Worm (Caenorhabditis elegans) whole organism, mixed stage, embryonic: ENCODE results near the gene C08F11.17.

ENCODE experiments used
- M03D4.4 ChIP-seq: sonication (generic microtip); optimal IDR thresholded peaks from 2 replicates; lab custom pipeline; 2017; ENCODE audit warnings: mild to moderate bottlenecking, missing genetic modification characterization, missing compliant biosample characterization
- bed-3 ChIP-seq: fragments of 200-800 bp; sonication (Bioruptor generic); optimal IDR thresholded peaks from 3 replicates; lab custom pipeline; 2018; ENCODE audit warnings: mild to moderate bottlenecking, missing genetic modification characterization, moderate library complexity, missing compliant biosample characterization
- blmp-1 ChIP-seq: fragments of 150-350 bp; optimal IDR thresholded peaks from 2 replicates; lab custom pipeline; 2014; ENCODE audit warnings: missing biosample characterization, missing genetic modification characterization
- ceh-83 ChIP-seq: fragments of 200-800 bp; sonication (Bioruptor generic); optimal IDR thresholded peaks from 2 replicates; lab custom pipeline; 2018; ENCODE audit warnings: mild to moderate bottlenecking, missing genetic modification characterization, missing compliant biosample characterization
- ces-1 ChIP-seq: fragments of 150-350 bp; optimal IDR thresholded peaks from 2 replicates; lab custom pipeline; 2014; ENCODE audit warnings: missing biosample characterization, missing genetic modification reagents, missing genetic modification characterization
- cnd-1 ChIP-seq: fragments of 200-800 bp; sonication (Bioruptor generic); optimal IDR thresholded peaks from 2 replicates; lab custom pipeline; 2018; ENCODE audit warnings: mild to moderate bottlenecking, missing genetic modification characterization, missing compliant biosample characterization
- elt-1 ChIP-seq: sonication (generic microtip); optimal IDR thresholded peaks from 2 replicates; lab custom pipeline; 2017; ENCODE audit warnings: missing genetic modification characterization, mild to moderate bottlenecking, missing compliant biosample characterization, antibody characterized with exemption, moderate library complexity, borderline replicate concordance; ENCODE audit not compliant: insufficient read depth
- flh-1 ChIP-seq: fragments of 200-800 bp; sonication (Bioruptor generic); optimal IDR thresholded peaks from 2 replicates; lab custom pipeline; 2018; ENCODE audit warnings: mild to moderate bottlenecking, missing genetic modification characterization, moderate library complexity, missing compliant biosample characterization
- ham-2 ChIP-seq: fragments of 200-800 bp; sonication (Bioruptor generic); optimal IDR thresholded peaks from 2 replicates; lab custom pipeline; 2018; ENCODE audit warnings: mild to moderate bottlenecking, missing genetic modification characterization, missing compliant biosample characterization
- hlh-1 ChIP-seq: fragments of 150-350 bp; optimal IDR thresholded peaks from 2 replicates; lab custom pipeline; 2014; ENCODE audit warnings: missing biosample characterization, missing genetic modification reagents, missing genetic modification characterization
- lin-13 ChIP-seq: fragments of 150-350 bp; optimal IDR thresholded peaks from 2 replicates; lab custom pipeline; 2014; ENCODE audit warnings: missing biosample characterization, missing genetic modification characterization
- lin-32 ChIP-seq: fragments of 200-800 bp; sonication (Bioruptor generic); optimal IDR thresholded peaks from 2 replicates; lab custom pipeline; 2018; ENCODE audit warnings: mild to moderate bottlenecking, missing genetic modification characterization, missing compliant biosample characterization
- lsy-2 ChIP-seq: fragments of 150-350 bp; optimal IDR thresholded peaks from 2 replicates; lab custom pipeline; 2014; ENCODE audit warnings: missing biosample characterization, missing genetic modification characterization
- mab-5 ChIP-seq: fragments of 150-350 bp; optimal IDR thresholded peaks from 2 replicates; lab custom pipeline; 2014; ENCODE audit warnings: missing biosample characterization, missing genetic modification characterization
- mep-1 ChIP-seq: fragments of 150-350 bp; optimal IDR thresholded peaks from 2 replicates; lab custom pipeline; 2017; ENCODE audit warnings: missing biosample characterization, missing genetic modification reagents, missing genetic modification characterization, inconsistent platforms
- mls-2 ChIP-seq: sonication (generic microtip); optimal IDR thresholded peaks from 2 replicates; lab custom pipeline; 2016; ENCODE audit warnings: mild to moderate bottlenecking, missing genetic modification characterization, moderate library complexity, missing compliant biosample characterization
- nhr-12 ChIP-seq: fragments of 150-350 bp; optimal IDR thresholded peaks from 2 replicates; lab custom pipeline; 2014; ENCODE audit warnings: missing biosample characterization, missing genetic modification characterization
- nhr-237 ChIP-seq: fragments of 150-350 bp; optimal IDR thresholded peaks from 2 replicates; lab custom pipeline; 2014; ENCODE audit warnings: missing biosample characterization, missing genetic modification characterization
- nhr-76 ChIP-seq: sonication (generic microtip); optimal IDR thresholded peaks from 2 replicates; lab custom pipeline; 2017; ENCODE audit warnings: missing biosample characterization, missing genetic modification characterization
- sem-2 ChIP-seq: fragments of 200-800 bp; sonication (Bioruptor generic); optimal IDR thresholded peaks from 2 replicates; lab custom pipeline; 2018; ENCODE audit warnings: mild to moderate bottlenecking, missing genetic modification characterization, missing compliant biosample characterization
- sptf-1 ChIP-seq: sonication (generic microtip); optimal IDR thresholded peaks from 2 replicates; lab custom pipeline; 2017; ENCODE audit warnings: mild to moderate bottlenecking, missing genetic modification characterization, moderate library complexity, missing compliant biosample characterization
- tbx-8 ChIP-seq: fragments of 200-800 bp; sonication (Bioruptor generic); optimal IDR thresholded peaks from 2 replicates; lab custom pipeline; 2018; ENCODE audit warnings: mild to moderate bottlenecking, missing genetic modification characterization, moderate library complexity, missing compliant biosample characterization
- unc-120 ChIP-seq: sonication (generic microtip); optimal IDR thresholded peaks from 2 replicates; lab custom pipeline; 2017; ENCODE audit warnings: missing genetic modification characterization, missing compliant biosample characterization; ENCODE audit not compliant: poor library complexity, severe bottlenecking
- unc-39 ChIP-seq: fragments of 150-350 bp; optimal IDR thresholded peaks from 2 replicates; lab custom pipeline; 2014; ENCODE audit warnings: missing biosample characterization, missing genetic modification characterization
- unc-62 ChIP-seq: fragments of 150-350 bp; optimal IDR thresholded peaks from 2 replicates; lab custom pipeline; 2014; ENCODE audit warnings: missing biosample characterization, missing genetic modification reagents, missing genetic modification characterization
- zip-8 ChIP-seq: fragments of 150-350 bp; optimal IDR thresholded peaks from 2 replicates; lab custom pipeline; 2014; ENCODE audit warnings: missing biosample characterization, missing genetic modification characterization
- ztf-11 ChIP-seq: fragments of 150-350 bp; optimal IDR thresholded peaks from 2 replicates; lab custom pipeline; 2014; ENCODE audit warnings: missing biosample characterization, missing genetic modification characterization

The C08F11.17 gene

ce11 chrIV:13695302-13695701, 45.2 kb upstream of the C08F11.17 start:
- TF ChIP-seq lin-13 (tag; lab: Kevin White, UChicago) (no peak), ceh-83 (GFP tag; lab: Kevin White, UChicago) (no peak), ham-2 (GFP tag; lab: Kevin White, UChicago) (no peak), nhr-76 (tag; lab: Kevin White, UChicago) (no peak), elt-1 (no peak), nhr-237 (tag; lab: Kevin White, UChicago) (no peak), flh-1 (GFP tag; lab: Kevin White, UChicago) (no peak), unc-39 (tag; lab: Kevin White, UChicago) (no peak)

ce11 chrIV:13694600-13694999, 44.5 kb upstream of the C08F11.17 start:
- TF ChIP-seq unc-62 (GFP tag; lab: Kevin White, UChicago) = peak; percentile 89
- peak; percentile 29 for TF ChIP-seq hlh-1
- no peak for TF ChIP-seq zip-8 (tag; lab: Kevin White, UChicago)
- TF ChIP-seq mab-5 (tag; lab: Kevin White, UChicago) = peak; percentile 9

ce11 chrIV:13693976-13694375, 43.8 kb upstream of the C08F11.17 start:
- peak; percentile 98 for TF ChIP-seq unc-62 (GFP tag; lab: Kevin White, UChicago)
- TF ChIP-seq lin-13 (tag; lab: Kevin White, UChicago) = no peak

- TF ChIP-seq unc-120 (tag; lab: Kevin White, UChicago) (no peak), sptf-1 (no peak)
Observed at ce11 chrIV:13692522-13692921, 42.4 kb upstream of the C08F11.17 start.

- TF ChIP-seq nhr-12 (tag; lab: Kevin White, UChicago) (no peak), mls-2 (tag; lab: Kevin White, UChicago) (no peak), M03D4.4 (tag; lab: Kevin White, UChicago) (no peak), nhr-237 (tag; lab: Kevin White, UChicago) (no peak), ztf-11 (tag; lab: Kevin White, UChicago) (no peak), ceh-83 (GFP tag; lab: Kevin White, UChicago) (no peak), unc-62 (GFP tag; lab: Kevin White, UChicago) (peak; percentile 87)
Observed at ce11 chrIV:13689302-13689880, 39.3 kb upstream of the C08F11.17 start, which contains the start of gene T23G4.2. T23G4.2 (minus strand) TSS chrIV:13689556.

- TF ChIP-seq hlh-1 = no peak
- no peak for TF ChIP-seq mab-5 (tag; lab: Kevin White, UChicago)
- TF ChIP-seq ces-1 (GFP tag; lab: Kevin White, UChicago) = no peak
- TF ChIP-seq tbx-8 (GFP tag; lab: Kevin White, UChicago) = no peak
- no peak for TF ChIP-seq elt-1
- TF ChIP-seq unc-120 (tag; lab: Kevin White, UChicago) = no peak
- TF ChIP-seq nhr-12 (tag; lab: Kevin White, UChicago) = no peak
- no peak for TF ChIP-seq lin-32
- TF ChIP-seq cnd-1 = no peak
- TF ChIP-seq lsy-2 = no peak
- TF ChIP-seq unc-39 (tag; lab: Kevin White, UChicago) = no peak
- no peak for TF ChIP-seq sptf-1
- TF ChIP-seq mep-1 = no peak
- no peak for TF ChIP-seq blmp-1 (tag; lab: Kevin White, UChicago)
- TF ChIP-seq nhr-76 (tag; lab: Kevin White, UChicago) = no peak
- no peak for TF ChIP-seq unc-62 (GFP tag; lab: Kevin White, UChicago)
- TF ChIP-seq bed-3 (GFP tag; lab: Kevin White, UChicago) = no peak
- no peak for TF ChIP-seq sem-2 (GFP tag; lab: Kevin White, UChicago)
- TF ChIP-seq mls-2 (tag; lab: Kevin White, UChicago) = no peak
- no peak for TF ChIP-seq ceh-83 (GFP tag; lab: Kevin White, UChicago)
Observed at ce11 chrIV:13687631-13688030, 37.5 kb upstream of the C08F11.17 start.
